Worm (Caenorhabditis elegans) whole organism, late embryonic: ENCODE data around the gene alg-4.

ENCODE experiments used
- C38D4.7 ChIP-seq: fragments of 200-800 bp; sonication (Bioruptor generic); optimal IDR thresholded peaks from 2 replicates; lab custom pipeline; 2018; ENCODE audit warnings: mild to moderate bottlenecking, missing genetic modification characterization, moderate library complexity, missing compliant biosample characterization
- F13H6.1 ChIP-seq: sonication (generic microtip); optimal IDR thresholded peaks from 2 replicates; lab custom pipeline; 2016; ENCODE audit warnings: missing genetic modification characterization, missing compliant biosample characterization
- che-1 ChIP-seq: sonication (generic microtip); optimal IDR thresholded peaks from 2 replicates; lab custom pipeline; 2016; ENCODE audit warnings: mild to moderate bottlenecking, missing genetic modification characterization, missing compliant biosample characterization
- hlh-30 ChIP-seq: sonication (generic microtip); optimal IDR thresholded peaks from 2 replicates; lab custom pipeline; 2017; ENCODE audit warnings: antibody characterized with exemption, missing genetic modification characterization, missing compliant biosample characterization; ENCODE audit not compliant: insufficient read depth
- nhr-232 ChIP-seq: sonication (generic microtip); optimal IDR thresholded peaks from 2 replicates; lab custom pipeline; 2016; ENCODE audit warnings: missing genetic modification characterization, missing compliant biosample characterization
- pha-4 ChIP-seq: fragments of 150-350 bp; optimal IDR thresholded peaks from 2 replicates; lab custom pipeline; 2018; ENCODE audit warnings: missing biosample characterization, missing genetic modification reagents, missing genetic modification characterization
- pqm-1 ChIP-seq: sonication (generic microtip); optimal IDR thresholded peaks from 2 replicates; lab custom pipeline; 2016; ENCODE audit warnings: missing genetic modification characterization, missing compliant biosample characterization
- rnt-1 ChIP-seq: sonication (generic microtip); optimal IDR thresholded peaks from 2 replicates; lab custom pipeline; 2016; ENCODE audit warnings: missing genetic modification characterization, missing compliant biosample characterization
- sox-4 ChIP-seq: sonication (generic microtip); optimal IDR thresholded peaks from 2 replicates; lab custom pipeline; 2017; ENCODE audit warnings: mild to moderate bottlenecking, missing genetic modification characterization, inconsistent platforms, missing compliant biosample characterization
- unc-42 ChIP-seq: sonication (generic microtip); optimal IDR thresholded peaks from 2 replicates; lab custom pipeline; 2016; ENCODE audit warnings: missing genotype, missing genetic modification characterization, missing compliant biosample characterization

- no peak for TF ChIP-seq unc-42 (tag; lab: Kevin White, UChicago)
- no peak for TF ChIP-seq che-1 (tag; lab: Kevin White, UChicago)
- TF ChIP-seq hlh-30 (tag; lab: Kevin White, UChicago): no peak
- TF ChIP-seq nhr-232 (tag; lab: Kevin White, UChicago): no peak
- no peak for TF ChIP-seq F13H6.1
- no peak for TF ChIP-seq pqm-1 (tag; lab: Kevin White, UChicago)
- TF ChIP-seq rnt-1: no peak
- TF ChIP-seq sox-4 (tag; lab: Kevin White, UChicago): no peak
- no peak for TF ChIP-seq pha-4 (tag; lab: Kevin White, UChicago)
- TF ChIP-seq C38D4.7 (GFP tag; lab: Kevin White, UChicago): no peak
These were observed 39.7 kb downstream of the alg-4 start, which contains the start of gene K11H3.3 for ce11 chrIII:9851547-9851946.
